Worm (Caenorhabditis elegans) whole organism, L2 larva: ENCODE data around the gene fbxa-190.

Experiments
- ZK546.5 ChIP-seq: sonication (generic microtip); optimal IDR thresholded peaks from 2 replicates; lab custom pipeline; 2017; ENCODE audit warnings: missing biosample characterization, missing genetic modification characterization
- egl-27 ChIP-seq: sonication (generic microtip); optimal IDR thresholded peaks from 3 replicates; lab custom pipeline; 2017; ENCODE audit warnings: missing biosample characterization, missing genetic modification reagents, missing genetic modification characterization
- elt-3 ChIP-seq: sonication (generic microtip); optimal IDR thresholded peaks from 2 replicates; lab custom pipeline; 2017; ENCODE audit warnings: missing biosample characterization, missing genetic modification characterization
- nhr-12 ChIP-seq: fragments of 150-350 bp; optimal IDR thresholded peaks from 2 replicates; lab custom pipeline; 2014; ENCODE audit warnings: missing biosample characterization, missing genetic modification characterization
- zag-1 ChIP-seq: fragments of 150-350 bp; optimal IDR thresholded peaks from 2 replicates; lab custom pipeline; 2014; ENCODE audit warnings: missing biosample characterization, missing genetic modification characterization
- ztf-11 ChIP-seq: sonication (generic microtip); optimal IDR thresholded peaks from 2 replicates; lab custom pipeline; 2017; ENCODE audit warnings: missing biosample characterization, missing genetic modification characterization
- ztf-4 ChIP-seq: fragments of 150-350 bp; optimal IDR thresholded peaks from 2 replicates; lab custom pipeline; 2014; ENCODE audit warnings: missing biosample characterization, missing genetic modification characterization

- no peak for TF ChIP-seq ztf-11 (tag; lab: Kevin White, UChicago)
- TF ChIP-seq zag-1 (tag; lab: Kevin White, UChicago), result no peak
- no peak for TF ChIP-seq egl-27 (tag; lab: Kevin White, UChicago)
- TF ChIP-seq ZK546.5 (tag; lab: Kevin White, UChicago), result no peak
- no peak for TF ChIP-seq elt-3 (tag; lab: Kevin White, UChicago)
- TF ChIP-seq ztf-4, result no peak
- TF ChIP-seq nhr-12 (tag; lab: Kevin White, UChicago), result no peak
Measured at ce11 chrX:1337009-1337408, 34.8 kb upstream of the fbxa-190 start, which contains the start of gene ttr-37.
